Worm (Caenorhabditis elegans) whole organism, early embryonic: ENCODE data around the gene srg-24.

Experiments used
- F13C5.2 ChIP-seq: sonication (generic microtip); optimal IDR thresholded peaks from 2 replicates; lab custom pipeline; 2017; ENCODE audit warnings: mild to moderate bottlenecking, missing genetic modification characterization, inconsistent platforms, missing compliant biosample characterization
- aly-1 ChIP-seq: sonication (generic microtip); optimal IDR thresholded peaks from 2 replicates; lab custom pipeline; 2016; ENCODE audit warnings: missing genetic modification characterization, missing compliant biosample characterization
- ama-1 ChIP-seq: fragments of 150-350 bp; optimal IDR thresholded peaks from 2 replicates; lab custom pipeline; 2014
- ceh-13 ChIP-seq: fragments of 200-800 bp; sonication (Bioruptor generic); optimal IDR thresholded peaks from 2 replicates; lab custom pipeline; 2018; ENCODE audit warnings: mild to moderate bottlenecking, missing genetic modification characterization, missing compliant biosample characterization
- ceh-36 ChIP-seq: sonication (generic microtip); optimal IDR thresholded peaks from 2 replicates; lab custom pipeline; 2016; ENCODE audit warnings: missing genetic modification characterization, inconsistent platforms, missing compliant biosample characterization
- flt-1 ChIP-seq: fragments of 200-800 bp; sonication (Bioruptor generic); IDR thresholded peaks from 2 replicates; pipeline ENCODE4 v1.3.6; 2022; ENCODE audit warnings: missing genetic modification characterization, missing compliant biosample characterization
- hmbx-1 ChIP-seq: sonication (generic microtip); optimal IDR thresholded peaks from 2 replicates; lab custom pipeline; 2016; ENCODE audit warnings: mild to moderate bottlenecking, missing genetic modification characterization, missing compliant biosample characterization
- hnd-1 ChIP-seq: sonication (generic microtip); optimal IDR thresholded peaks from 2 replicates; lab custom pipeline; 2016; ENCODE audit warnings: missing genetic modification characterization, missing compliant biosample characterization
- scrt-1 ChIP-seq: fragments of 200-800 bp; sonication (Bioruptor generic); IDR thresholded peaks from 2 replicates; pipeline ENCODE4 v1.3.6; 2022; ENCODE audit warnings: missing genetic modification characterization, missing compliant biosample characterization
- tra-4 ChIP-seq: sonication (generic microtip); optimal IDR thresholded peaks from 2 replicates; lab custom pipeline; 2017; ENCODE audit warnings: missing genetic modification characterization, missing compliant biosample characterization

- TF ChIP-seq hnd-1 (tag; lab: Kevin White, UChicago), result no peak
- TF ChIP-seq ama-1 (lab: Kevin White, UChicago), result no peak
- no peak for TF ChIP-seq flt-1 (GFP tag; lab: Robert Waterston, UW)
- TF ChIP-seq ceh-13 (GFP tag; lab: Kevin White, UChicago), result no peak
- TF ChIP-seq F13C5.2 (tag; lab: Kevin White, UChicago), result no peak
- no peak for TF ChIP-seq aly-1 (tag; lab: Kevin White, UChicago)
- no peak for TF ChIP-seq tra-4 (tag; lab: Kevin White, UChicago)
- no peak for TF ChIP-seq scrt-1 (GFP tag; lab: Robert Waterston, UW)
- no peak for TF ChIP-seq hmbx-1 (tag; lab: Kevin White, UChicago)
- TF ChIP-seq ceh-36 (tag; lab: Kevin White, UChicago), result no peak
Measured at ce11 chrII:3053689-3054088, 46.8 kb downstream of the srg-24 start.
